Fruit fly (Drosophila melanogaster): ENCODE measurements around the gene CG7484.

dm6 chr3L:17625574-17626128 lies 28.8 kb upstream of the CG7484 start:
- no peak for TF ChIP-seq Pif1A (GFP tag; optimal IDR thresholded peaks at IDR 0.05)
- TF ChIP-seq Snoo (tag; optimal IDR thresholded peaks at IDR 0.05), result peak; percentile 12

All from whole organism, pupa.